Fruit fly (Drosophila melanogaster) whole organism, embryonic: ENCODE measurements around the gene Etfb.

Experiments
- CG10209 ChIP-seq: fragments of 200-800 bp; sonication (Bioruptor generic); optimal IDR thresholded peaks from 3 replicates; lab custom pipeline; 2017; ENCODE audit warnings: missing biosample characterization, mild to moderate bottlenecking, missing genetic modification characterization, missing genetic modification reagents
- CG10959 ChIP-seq: fragments of 200-800 bp; sonication (Bioruptor generic); IDR thresholded peaks from 2 replicates; pipeline ENCODE4 v1.3.6; 2022; ENCODE audit warnings: missing biosample characterization, missing genetic modification characterization
- CG11504 ChIP-seq: fragments of 200-800 bp; sonication (Bioruptor generic); optimal IDR thresholded peaks from 3 replicates; lab custom pipeline; 2019; ENCODE audit warnings: missing biosample characterization, mild to moderate bottlenecking, missing genetic modification characterization, moderate library complexity
- CG11560 ChIP-seq: fragments of 200-800 bp; sonication (Bioruptor generic); IDR thresholded peaks from 3 replicates; pipeline ENCODE4 v1.3.6; 2022; ENCODE audit warnings: missing biosample characterization, missing genetic modification characterization
- CG12071 ChIP-seq: fragments of 200-800 bp; sonication (Bioruptor generic); optimal IDR thresholded peaks from 3 replicates; lab custom pipeline; 2018; ENCODE audit warnings: missing biosample characterization, mild to moderate bottlenecking, missing genetic modification characterization
- CG1233 ChIP-seq: fragments of 200-800 bp; sonication (Bioruptor generic); optimal IDR thresholded peaks from 4 replicates; lab custom pipeline; 2018; ENCODE audit warnings: missing biosample characterization, mild to moderate bottlenecking, missing genetic modification characterization
- CG12659 ChIP-seq: fragments of 200-800 bp; sonication (Bioruptor generic); optimal IDR thresholded peaks from 3 replicates; lab custom pipeline; 2017; ENCODE audit warnings: mild to moderate bottlenecking, missing biosample characterization, missing genetic modification reagents, missing genetic modification characterization
- CG13123 ChIP-seq: fragments of 200-800 bp; sonication (Bioruptor generic); optimal IDR thresholded peaks from 2 replicates; lab custom pipeline; 2016; ENCODE audit warnings: missing biosample characterization, missing genetic modification characterization
- CG15073 ChIP-seq: fragments of 200-800 bp; sonication (Bioruptor generic); optimal IDR thresholded peaks from 2 replicates; lab custom pipeline; 2016; ENCODE audit warnings: missing biosample characterization, missing genetic modification characterization
- CG15601 ChIP-seq: fragments of 200-800 bp; sonication (Bioruptor generic); optimal IDR thresholded peaks from 3 replicates; lab custom pipeline; 2019; ENCODE audit warnings: missing biosample characterization, mild to moderate bottlenecking, missing genetic modification characterization, moderate library complexity
- CG15696 ChIP-seq: fragments of 200-800 bp; sonication (Bioruptor generic); optimal IDR thresholded peaks from 2 replicates; lab custom pipeline; 2019; ENCODE audit warnings: missing biosample characterization, mild to moderate bottlenecking, missing genetic modification characterization, moderate library complexity
- CG17359 ChIP-seq: fragments of 200-800 bp; sonication (Bioruptor generic); optimal IDR thresholded peaks from 3 replicates; lab custom pipeline; 2018; ENCODE audit warnings: missing biosample characterization, mild to moderate bottlenecking, missing genetic modification characterization, moderate library complexity
- CG18764 ChIP-seq: fragments of 200-800 bp; sonication (Bioruptor generic); optimal IDR thresholded peaks from 3 replicates; lab custom pipeline; 2016; ENCODE audit warnings: missing biosample characterization, missing genetic modification characterization
- CG2116 ChIP-seq: fragments of 200-800 bp; sonication (Bioruptor generic); optimal IDR thresholded peaks from 3 replicates; lab custom pipeline; 2018; ENCODE audit warnings: missing biosample characterization, mild to moderate bottlenecking, missing genetic modification characterization
- CG2129 ChIP-seq: fragments of 200-800 bp; sonication (Bioruptor generic); IDR thresholded peaks from 2 replicates; pipeline ENCODE4 v1.3.6; 2022; ENCODE audit warnings: missing biosample characterization, missing genetic modification characterization; ENCODE audit not compliant: partially characterized antibody
- CG2202 ChIP-seq: fragments of 200-800 bp; sonication (Bioruptor generic); optimal IDR thresholded peaks from 2 replicates; lab custom pipeline; 2018; ENCODE audit warnings: missing biosample characterization, mild to moderate bottlenecking, missing genetic modification characterization
- CG2712 ChIP-seq: fragments of 200-800 bp; optimal IDR thresholded peaks from 3 replicates; lab custom pipeline; 2019; ENCODE audit warnings: missing biosample characterization, mild to moderate bottlenecking, missing genetic modification characterization, moderate library complexity
- CG32532 ChIP-seq: fragments of 200-800 bp; sonication (Bioruptor generic); IDR thresholded peaks from 2 replicates; pipeline ENCODE4 v1.3.6; 2022; ENCODE audit warnings: missing biosample characterization, missing genetic modification characterization
- CG34422 ChIP-seq: fragments of 200-800 bp; sonication (Bioruptor generic); IDR thresholded peaks from 3 replicates; pipeline ENCODE4 v1.3.6; 2022; ENCODE audit warnings: missing biosample characterization, missing genetic modification characterization
- CG4730 ChIP-seq: fragments of 200-800 bp; sonication (Bioruptor generic); IDR thresholded peaks from 2 replicates; pipeline ENCODE4 v1.3.6; 2022; ENCODE audit warnings: missing biosample characterization, missing genetic modification characterization
- CG5245 ChIP-seq: fragments of 200-800 bp; sonication (Bioruptor generic); optimal IDR thresholded peaks from 3 replicates; lab custom pipeline; 2016; ENCODE audit warnings: missing biosample characterization, missing genetic modification characterization
- CG6813 ChIP-seq: fragments of 200-800 bp; sonication (Bioruptor generic); optimal IDR thresholded peaks from 2 replicates; lab custom pipeline; 2017; ENCODE audit warnings: missing biosample characterization, missing genetic modification characterization, mild to moderate bottlenecking, moderate library complexity, missing genetic modification reagents
- CG7928 ChIP-seq: fragments of 200-800 bp; sonication (Bioruptor generic); optimal IDR thresholded peaks from 2 replicates; lab custom pipeline; 2017; ENCODE audit warnings: missing biosample characterization, mild to moderate bottlenecking, missing genetic modification characterization
- CG9609 ChIP-seq: fragments of 200-800 bp; sonication (Bioruptor generic); optimal IDR thresholded peaks from 3 replicates; lab custom pipeline; 2016; ENCODE audit warnings: missing biosample characterization, missing genetic modification characterization
- CHES-1-like ChIP-seq: fragments of 200-800 bp; sonication (Bioruptor generic); optimal IDR thresholded peaks from 2 replicates; lab custom pipeline; 2016; ENCODE audit warnings: missing biosample characterization, missing genetic modification characterization
- Dip2 ChIP-seq: fragments of 200-800 bp; sonication (Bioruptor generic); IDR thresholded peaks from 2 replicates; pipeline ENCODE4 v1.3.6; 2022; ENCODE audit warnings: missing biosample characterization, missing genetic modification characterization
- Dip3 ChIP-seq: fragments of 200-800 bp; sonication (Bioruptor generic); optimal IDR thresholded peaks from 3 replicates; lab custom pipeline; 2016; ENCODE audit warnings: missing biosample characterization, missing genetic modification characterization
- Hand ChIP-seq: fragments of 200-800 bp; sonication (Bioruptor generic); optimal IDR thresholded peaks from 2 replicates; lab custom pipeline; 2017; ENCODE audit warnings: mild to moderate bottlenecking, missing biosample characterization, missing genetic modification reagents, missing genetic modification characterization
- Max ChIP-seq: fragments of 200-800 bp; sonication (Bioruptor generic); optimal IDR thresholded peaks from 2 replicates; lab custom pipeline; 2016; ENCODE audit warnings: missing biosample characterization, mild to moderate bottlenecking, missing genetic modification characterization
- Meics ChIP-seq: fragments of 200-800 bp; sonication (Bioruptor generic); optimal IDR thresholded peaks from 2 replicates; lab custom pipeline; 2017; ENCODE audit warnings: missing biosample characterization, mild to moderate bottlenecking, missing genetic modification characterization
- Nf-YB ChIP-seq: fragments of 200-800 bp; sonication (Bioruptor generic); optimal IDR thresholded peaks from 3 replicates; lab custom pipeline; 2019; ENCODE audit warnings: missing biosample characterization, mild to moderate bottlenecking, missing genetic modification characterization, moderate library complexity
- Opbp ChIP-seq: fragments of 200-800 bp; sonication (Bioruptor generic); IDR thresholded peaks from 3 replicates; pipeline ENCODE4 v1.3.6; 2022; ENCODE audit warnings: missing biosample characterization, missing genetic modification characterization; ENCODE audit not compliant: partially characterized antibody
- Six4 ChIP-seq: fragments of 200-800 bp; sonication (Bioruptor generic); optimal IDR thresholded peaks from 2 replicates; lab custom pipeline; 2016; ENCODE audit warnings: missing biosample characterization, missing genetic modification characterization
- Tbp ChIP-seq: fragments of >200 bp; optimal IDR thresholded peaks from 2 replicates; lab custom pipeline; 2018; ENCODE audit warnings: missing biosample characterization, missing genetic modification characterization
- br ChIP-seq: fragments of >200 bp; optimal IDR thresholded peaks from 2 replicates; lab custom pipeline; 2017
- chn ChIP-seq: fragments of 200-800 bp; sonication (Bioruptor generic); optimal IDR thresholded peaks from 2 replicates; lab custom pipeline; 2016; ENCODE audit warnings: missing biosample characterization, missing genetic modification characterization
- corto ChIP-seq: fragments of 200-800 bp; sonication (Bioruptor generic); optimal IDR thresholded peaks from 2 replicates; lab custom pipeline; 2016; ENCODE audit warnings: missing biosample characterization, mild to moderate bottlenecking, missing genetic modification characterization, moderate library complexity
- exex ChIP-seq: fragments of 200-800 bp; sonication (Bioruptor generic); optimal IDR thresholded peaks from 4 replicates; lab custom pipeline; 2018; ENCODE audit warnings: missing biosample characterization, mild to moderate bottlenecking, missing genetic modification characterization, moderate library complexity
- fd96Cb ChIP-seq: fragments of 200-800 bp; sonication (Bioruptor generic); optimal IDR thresholded peaks from 2 replicates; lab custom pipeline; 2018; ENCODE audit warnings: missing biosample characterization, mild to moderate bottlenecking, missing genetic modification characterization, moderate library complexity
- gce ChIP-seq: fragments of 200-800 bp; sonication (Bioruptor generic); IDR thresholded peaks from 3 replicates; pipeline ENCODE4 v1.3.6; 2022; ENCODE audit warnings: missing biosample characterization, missing genetic modification characterization
- hkb ChIP-seq, 2 experiments: fragments of 200-800 bp in 1 of 2; fragments of >200 bp in 1 of 2; sonication (Bioruptor generic) in 1 of 2; IDR thresholded peaks in 1 of 2; optimal IDR thresholded peaks in 1 of 2; 2 replicates each; pipeline versions ENCODE4 v1.3.6 to Lab custom; 2017 to 2022; ENCODE audit warnings: missing biosample characterization in 1 of 2, missing genetic modification characterization in 1 of 2
- inv ChIP-seq: fragments of 200-800 bp; sonication (Bioruptor generic); IDR thresholded peaks from 2 replicates; pipeline ENCODE4 v1.3.6; 2022; ENCODE audit warnings: missing biosample characterization, missing genetic modification characterization; ENCODE audit not compliant: partially characterized antibody
- oc ChIP-seq: fragments of 200-800 bp; sonication (Bioruptor generic); optimal IDR thresholded peaks from 2 replicates; lab custom pipeline; 2018; ENCODE audit warnings: missing biosample characterization, mild to moderate bottlenecking, missing genetic modification characterization, moderate library complexity
- onecut ChIP-seq: fragments of 200-800 bp; sonication (Bioruptor generic); IDR thresholded peaks from 2 replicates; pipeline ENCODE4 v1.3.6; 2022; ENCODE audit warnings: missing biosample characterization, missing genetic modification characterization
- run ChIP-seq: fragments of 200-800 bp; sonication (Bioruptor generic); optimal IDR thresholded peaks from 3 replicates; lab custom pipeline; 2018; ENCODE audit warnings: missing biosample characterization, mild to moderate bottlenecking, missing genetic modification characterization
- seq ChIP-seq: fragments of 200-800 bp; sonication (Bioruptor generic); IDR thresholded peaks from 2 replicates; pipeline ENCODE4 v1.3.6; 2022; ENCODE audit warnings: missing biosample characterization, missing genetic modification characterization
- tin ChIP-seq: fragments of 200-800 bp; sonication (Bioruptor generic); optimal IDR thresholded peaks from 3 replicates; lab custom pipeline; 2016; ENCODE audit warnings: missing biosample characterization, missing genetic modification characterization
- trem ChIP-seq: fragments of 200-800 bp; optimal IDR thresholded peaks from 3 replicates; lab custom pipeline; 2019; ENCODE audit warnings: missing biosample characterization, mild to moderate bottlenecking, missing genetic modification characterization, moderate library complexity
- tup ChIP-seq: fragments of 200-800 bp; sonication (Bioruptor generic); optimal IDR thresholded peaks from 2 replicates; lab custom pipeline; 2016; ENCODE audit warnings: missing biosample characterization, mild to moderate bottlenecking, missing genetic modification characterization, moderate library complexity
- wek ChIP-seq: fragments of 200-800 bp; sonication (Bioruptor generic); optimal IDR thresholded peaks from 3 replicates; lab custom pipeline; 2018; ENCODE audit warnings: missing biosample characterization, mild to moderate bottlenecking, missing genetic modification characterization, moderate library complexity

Etfb gene

DNA sequence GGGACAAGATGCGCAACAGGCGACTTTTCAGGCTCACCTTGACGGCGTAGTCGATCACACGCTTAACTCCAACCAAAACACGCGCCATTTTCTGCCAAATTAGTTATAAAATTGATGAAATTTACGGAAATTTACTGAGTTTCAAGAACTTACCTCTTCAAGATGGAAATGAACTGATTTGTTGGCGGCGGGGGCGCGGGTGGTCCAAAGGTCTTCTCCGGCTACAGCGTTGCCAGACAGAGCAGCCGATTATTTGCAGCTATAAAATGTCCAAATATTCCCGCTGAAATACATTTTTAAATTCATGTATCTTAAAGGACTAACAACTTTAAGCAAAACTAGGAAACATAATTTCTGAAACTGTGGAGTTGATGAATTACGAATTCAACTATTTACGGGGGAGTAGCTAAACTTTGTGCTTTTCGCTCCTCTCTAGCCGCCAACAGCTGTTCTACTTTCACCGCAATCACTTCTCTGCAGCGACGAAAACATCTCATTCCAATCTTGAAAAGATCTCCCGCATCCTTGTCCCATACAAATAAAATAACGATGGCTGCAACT, at the start of gene Etfb, which contains the start of gene CG7789 (continued):
- peak; percentile 5 for TF ChIP-seq wek (GFP tag; lab: Kevin White, UChicago)
- TF ChIP-seq CG11504, result no peak
- no peak for TF ChIP-seq br (lab: Kevin White, UChicago)
- no peak for TF ChIP-seq Hand (GFP tag; lab: Kevin White, UChicago)
- peak; percentile 90 for TF ChIP-seq CG32532 (GFP tag; lab: Robert Waterston, UW)
- TF ChIP-seq CG11560 (tag; lab: Robert Waterston, UW), result peak; percentile 35; the same call in 1 of the 3 replicates
- peak; percentile 47 for TF ChIP-seq CG1233 (GFP tag; lab: Kevin White, UChicago)
- peak; percentile 58 for TF ChIP-seq hkb (optimal IDR thresholded peaks at IDR 0.05; lab: Kevin White, UChicago)
- peak; percentile 81 for TF ChIP-seq hkb (GFP tag; IDR thresholded peaks at IDR 0.05; lab: Robert Waterston, UW)
- peak; percentile 29 for TF ChIP-seq Max (GFP tag; lab: Kevin White, UChicago)
- TF ChIP-seq Meics, result no peak
- peak; percentile 11 for TF ChIP-seq CG18764 (GFP tag; lab: Kevin White, UChicago)
- no peak for TF ChIP-seq CG7928
- peak; percentile 6 for TF ChIP-seq tup (GFP tag; lab: Kevin White, UChicago)
- TF ChIP-seq CG17359, result peak; percentile 39
- TF ChIP-seq Six4 (GFP tag; lab: Kevin White, UChicago), result peak; percentile 14
- no peak for TF ChIP-seq Tbp (GFP tag; lab: Kevin White, UChicago)
- TF ChIP-seq gce, result no peak
- TF ChIP-seq Dip2 (GFP tag; lab: Robert Waterston, UW), result peak; percentile 29; the same call in 1 of the 2 replicates
- TF ChIP-seq CG10209, result peak; percentile 59
- peak; percentile 53 for TF ChIP-seq CG2712
- TF ChIP-seq CG15073 (GFP tag; lab: Kevin White, UChicago), result no peak
- peak; percentile 83 for TF ChIP-seq CG9609 (GFP tag; lab: Kevin White, UChicago)
- peak; percentile 28 for TF ChIP-seq Nf-YB (GFP tag; lab: Kevin White, UChicago)
- peak; percentile 65 for TF ChIP-seq CG15696 (tag; lab: Kevin White, UChicago)
- TF ChIP-seq CG12071, result no peak
- no peak for TF ChIP-seq oc
- TF ChIP-seq chn, result peak; percentile 51
- TF ChIP-seq tin (GFP tag; lab: Kevin White, UChicago), result peak; percentile 68
- no peak for TF ChIP-seq fd96Cb (tag; lab: Kevin White, UChicago)
- no peak for TF ChIP-seq CG13123 (GFP tag; lab: Kevin White, UChicago)
- TF ChIP-seq CHES-1-like (GFP tag; lab: Kevin White, UChicago), result peak; percentile 85
- TF ChIP-seq seq (GFP tag; lab: Robert Waterston, UW), result peak; percentile 50
- peak; percentile 66 for TF ChIP-seq CG4730
- peak; percentile 81 for TF ChIP-seq CG2129 (GFP tag; lab: Robert Waterston, UW)
- peak; percentile 86 for TF ChIP-seq CG12659 (GFP tag; lab: Kevin White, UChicago)
- peak; percentile 79 for TF ChIP-seq Opbp (GFP tag; lab: Robert Waterston, UW)
- no peak for TF ChIP-seq CG6813 (GFP tag; lab: Kevin White, UChicago)
- peak; percentile 55 for TF ChIP-seq trem
- peak; percentile 7 for TF ChIP-seq CG2202 (tag; lab: Kevin White, UChicago)
- TF ChIP-seq CG10959 (GFP tag; lab: Robert Waterston, UW), result no peak
- peak; percentile 93 for TF ChIP-seq CG34422 (GFP tag; lab: Robert Waterston, UW)
- TF ChIP-seq CG5245 (GFP tag; lab: Kevin White, UChicago), result peak; percentile 11
- no peak for TF ChIP-seq corto (GFP tag; lab: Kevin White, UChicago)
- peak; percentile 57 for TF ChIP-seq onecut (GFP tag; lab: Robert Waterston, UW)
- peak; percentile 74 for TF ChIP-seq exex (tag; lab: Kevin White, UChicago)
- no peak for TF ChIP-seq run (tag; lab: Kevin White, UChicago)
- peak; percentile 71 for TF ChIP-seq inv
- TF ChIP-seq CG2116, result peak; percentile 91
- TF ChIP-seq Dip3 (GFP tag; lab: Kevin White, UChicago), result peak; percentile 69
- TF ChIP-seq CG15601 (tag; lab: Kevin White, UChicago), result no peak
